Worm (Caenorhabditis elegans): Measurements from ENCODE around the gene rpl-20.

DNA sequence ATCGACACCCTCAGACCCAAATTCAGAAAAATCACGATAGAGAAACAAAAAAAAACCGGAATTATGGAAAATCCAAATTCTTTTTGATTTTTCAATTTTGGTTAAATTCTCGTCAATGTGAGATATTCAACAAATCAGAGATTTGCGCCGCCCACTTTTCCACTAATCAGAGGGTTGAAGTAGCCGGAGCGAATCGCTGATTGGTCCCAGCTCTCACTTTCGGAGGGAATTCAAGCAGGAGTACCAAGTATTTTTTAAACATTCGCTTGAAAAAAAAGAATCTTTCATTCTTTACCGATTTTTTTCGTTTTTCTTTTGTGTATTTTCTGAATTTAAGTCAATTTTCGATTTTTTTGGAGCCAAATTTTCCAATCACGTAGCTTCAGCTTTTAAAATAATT is 43.7 kb downstream of the rpl-20 start:
- TF ChIP-seq ceh-16 (tag; optimal IDR thresholded peaks at IDR 0.05) (no peak), nhr-77 (tag; optimal IDR thresholded peaks at IDR 0.05) (no peak), nhr-25 (tag; optimal IDR thresholded peaks at IDR 0.05) (no peak), nfya-1 (tag; optimal IDR thresholded peaks at IDR 0.05; ENCODE audit: insufficient read depth) (peak; percentile 73), fkh-10 (GFP tag; optimal IDR thresholded peaks at IDR 0.05) (no peak), snpc-4 (tag; optimal IDR thresholded peaks at IDR 0.05) (no peak), ama-1 (optimal IDR thresholded peaks at IDR 0.05) (no peak), nhr-28 (tag; optimal IDR thresholded peaks at IDR 0.05) (no peak), nhr-11 (tag; optimal IDR thresholded peaks at IDR 0.05) (no peak), daf-12 (tag; optimal IDR thresholded peaks at IDR 0.05) (no peak)

Data from whole organism, L3 larva.